Worm (Caenorhabditis elegans): ENCODE results near the gene msp-3.

DNA sequence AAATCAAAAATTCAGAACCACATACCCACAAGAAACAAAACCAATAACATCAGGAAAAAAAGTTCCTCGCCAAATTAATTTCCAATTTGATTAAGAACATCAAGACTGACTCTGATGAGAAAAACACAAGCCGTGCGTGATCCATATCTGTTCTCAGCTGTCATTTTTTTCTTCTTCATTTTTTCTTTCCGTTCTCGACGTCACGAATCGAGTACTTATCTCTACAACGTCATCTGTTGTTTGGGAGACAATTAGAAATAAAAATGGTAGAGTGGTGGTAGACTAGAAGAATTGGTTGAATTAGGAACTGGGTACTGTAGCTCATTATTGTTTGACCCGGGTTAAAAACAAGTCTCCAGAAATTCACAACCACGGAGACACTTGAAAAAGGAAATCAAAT, 25.1 kb downstream of the msp-3 start:
- TF ChIP-seq aly-1 (tag; optimal IDR thresholded peaks at IDR 0.05), result no peak
- no peak for TF ChIP-seq F13C5.2 (tag; optimal IDR thresholded peaks at IDR 0.05)
- no peak for TF ChIP-seq tbx-37 (GFP tag; conservative IDR thresholded peaks at IDR 0.05)
- TF ChIP-seq ama-1 (optimal IDR thresholded peaks at IDR 0.05), result no peak
- TF ChIP-seq flt-1 (GFP tag; IDR thresholded peaks at IDR 0.05), result no peak
- no peak for TF ChIP-seq scrt-1 (GFP tag; IDR thresholded peaks at IDR 0.05)
- no peak for TF ChIP-seq tbx-11 (GFP tag; IDR thresholded peaks at IDR 0.05)
- TF ChIP-seq hmbx-1 (tag; optimal IDR thresholded peaks at IDR 0.05), result no peak
- no peak for TF ChIP-seq sea-1 (GFP tag; conservative IDR thresholded peaks at IDR 0.05)
- TF ChIP-seq hnd-1 (tag; optimal IDR thresholded peaks at IDR 0.05), result no peak
- no peak for TF ChIP-seq ceh-13 (GFP tag; optimal IDR thresholded peaks at IDR 0.05)
- TF ChIP-seq ets-7 (tag; optimal IDR thresholded peaks at IDR 0.05), result no peak
- TF ChIP-seq pes-1 (GFP tag; IDR thresholded peaks at IDR 0.05), result no peak
- TF ChIP-seq tra-4 (tag; optimal IDR thresholded peaks at IDR 0.05), result no peak

Data from whole organism, early embryonic.